Worm (Caenorhabditis elegans): ENCODE results near the gene R01E6.7.

R01E6.7 gene

DNA sequence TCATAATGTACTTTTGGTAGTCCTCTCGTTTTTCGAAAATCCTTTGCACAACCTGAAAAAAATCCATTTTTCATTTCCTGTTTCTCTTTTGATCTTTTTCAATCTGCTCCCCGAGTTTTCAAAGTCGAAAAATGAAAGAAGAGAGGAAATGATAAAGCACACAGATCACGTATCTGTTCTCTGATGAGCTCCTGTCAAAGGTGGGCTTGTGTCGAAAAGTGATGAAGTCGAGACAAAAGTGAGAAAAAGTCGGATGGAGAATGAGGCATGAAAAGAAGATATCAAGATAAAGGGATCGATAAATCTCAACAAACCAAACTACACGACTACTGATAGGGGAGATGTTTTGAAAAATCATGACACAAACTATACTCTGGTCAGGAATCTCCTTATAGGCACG lies 14.7 kb downstream of the R01E6.7 start:
- TF ChIP-seq ZK546.5 (tag; optimal IDR thresholded peaks at IDR 0.05) (no peak), Y75B8A.6 (GFP tag; IDR thresholded peaks at IDR 0.05) (no peak), D1046.2 (GFP tag; IDR thresholded peaks at IDR 0.05) (no peak), unc-62 (GFP tag; optimal IDR thresholded peaks at IDR 0.05 in 1 of 2) (peak in 1 of 2 experiments; percentile 89), unc-62 (tag; optimal IDR thresholded peaks at IDR 0.05) (no peak), saeg-2 (GFP tag; IDR thresholded peaks at IDR 0.05) (no peak), dmd-6 (GFP tag; IDR thresholded peaks at IDR 0.05) (no peak), egl-43 (GFP tag; IDR thresholded peaks at IDR 0.05) (no peak), nhr-48 (tag; optimal IDR thresholded peaks at IDR 0.05) (no peak), nhr-11 (tag; optimal IDR thresholded peaks at IDR 0.05) (peak; percentile 50), hlh-11 (tag; optimal IDR thresholded peaks at IDR 0.05) (no peak), T26A8.4 (GFP tag; IDR thresholded peaks at IDR 0.05) (no peak)

DNA sequence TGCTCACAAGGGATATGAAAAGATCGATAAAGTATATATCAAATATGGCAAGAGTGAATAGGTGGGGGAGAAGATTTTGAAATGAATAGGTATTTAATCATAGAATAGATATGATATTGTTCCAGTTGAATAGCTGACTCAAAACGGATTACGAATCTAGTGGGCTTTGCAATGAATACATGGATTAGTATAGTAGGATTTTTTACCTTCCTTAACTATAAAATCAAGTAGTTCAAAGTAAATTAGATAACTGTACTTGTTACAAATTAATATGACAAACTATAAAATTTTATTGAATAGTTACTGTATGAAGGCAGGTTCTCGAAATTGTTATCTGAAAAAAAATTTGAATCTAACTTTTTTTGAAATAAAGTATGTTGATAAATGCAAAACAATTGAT lies 18.9 kb downstream of the R01E6.7 start, which contains the start of gene odr-1:
Gene odr-1 (minus strand): TSS at position 101 of the 400 bp plus-strand sequence.
- no peak for TF ChIP-seq dve-1 (tag; optimal IDR thresholded peaks at IDR 0.05; ENCODE audit: insufficient read depth)
- TF ChIP-seq spr-3 (GFP tag; optimal IDR thresholded peaks at IDR 0.05) = no peak
- no peak for TF ChIP-seq zip-11 (GFP tag; IDR thresholded peaks at IDR 0.05)
- no peak for TF ChIP-seq fos-1 (tag; optimal IDR thresholded peaks at IDR 0.05)
- no peak for TF ChIP-seq vab-7 (GFP tag; IDR thresholded peaks at IDR 0.05)
- no peak for TF ChIP-seq cey-2 (tag; optimal IDR thresholded peaks at IDR 0.05; ENCODE audit: borderline replicate concordance, insufficient read depth)

DNA sequence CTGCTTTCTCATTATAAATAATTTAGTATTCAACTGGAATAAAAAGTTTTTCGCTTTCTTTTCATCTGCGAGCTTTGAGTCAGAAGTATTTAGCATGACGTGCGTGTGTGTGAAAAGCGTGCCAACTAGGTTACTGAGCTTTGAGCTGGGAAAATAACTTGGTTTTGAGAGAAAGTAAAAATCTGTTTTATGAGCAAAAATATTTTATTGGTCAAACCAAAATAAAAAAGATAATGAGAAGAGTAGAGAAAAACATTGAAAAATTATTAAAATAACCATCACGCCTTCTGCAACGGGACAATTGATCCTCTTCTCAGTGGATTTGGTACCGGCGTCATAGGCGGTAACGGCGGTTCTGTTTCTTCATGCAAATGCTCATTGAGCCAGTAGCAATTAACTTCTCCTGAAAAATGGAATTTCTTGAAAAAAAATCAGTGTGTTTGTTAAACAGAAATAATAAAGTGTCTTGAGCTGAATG lies 25.2 kb downstream of the R01E6.7 start:
- TF ChIP-seq nhr-76 (tag; optimal IDR thresholded peaks at IDR 0.05) (no peak), lin-29 (GFP tag; IDR thresholded peaks at IDR 0.05) (0 out of 2 replicates have a peak, but pooled peaks have one; percentile 8), zfp-3 (GFP tag; conservative IDR thresholded peaks at IDR 0.05) (peak; percentile 72; the same call in 1 of the 2 replicates), ama-1 (optimal IDR thresholded peaks at IDR 0.05) (peak; percentile 97), aha-1 (tag) (peak; percentile 51), nhr-77 (tag; optimal IDR thresholded peaks at IDR 0.05) (no peak), unc-62 (GFP tag; optimal IDR thresholded peaks at IDR 0.05 in 1 of 2) (peak in 1 of 2 experiments; percentile 76), unc-62 (tag; optimal IDR thresholded peaks at IDR 0.05) (no peak), Y105C5A.15 (GFP tag; IDR thresholded peaks at IDR 0.05) (no peak), nhr-28 (tag; optimal IDR thresholded peaks at IDR 0.05) (peak; percentile 57), lir-3 (tag; optimal IDR thresholded peaks at IDR 0.05) (no peak), dmd-6 (GFP tag; IDR thresholded peaks at IDR 0.05) (peak; percentile 9; the same call in 1 of the 2 replicates), mdt-29 (GFP tag; IDR thresholded peaks at IDR 0.05) (peak; percentile 30; the same call in 1 of the 2 replicates), lsy-2 (tag; optimal IDR thresholded peaks at IDR 0.05) (peak in 1 of 2 experiments; percentile 30), ctbp-1 (GFP tag; IDR thresholded peaks at IDR 0.05) (no peak), mep-1 (tag; optimal IDR thresholded peaks at IDR 0.05) (peak; percentile 74), tra-1 (GFP tag; IDR thresholded peaks at IDR 0.05) (0 out of 2 replicates have a peak, but pooled peaks have one; percentile 19), dmd-9 (GFP tag; IDR thresholded peaks at IDR 0.05) (peak; percentile 58; the same call in 1 of the 2 replicates)

DNA sequence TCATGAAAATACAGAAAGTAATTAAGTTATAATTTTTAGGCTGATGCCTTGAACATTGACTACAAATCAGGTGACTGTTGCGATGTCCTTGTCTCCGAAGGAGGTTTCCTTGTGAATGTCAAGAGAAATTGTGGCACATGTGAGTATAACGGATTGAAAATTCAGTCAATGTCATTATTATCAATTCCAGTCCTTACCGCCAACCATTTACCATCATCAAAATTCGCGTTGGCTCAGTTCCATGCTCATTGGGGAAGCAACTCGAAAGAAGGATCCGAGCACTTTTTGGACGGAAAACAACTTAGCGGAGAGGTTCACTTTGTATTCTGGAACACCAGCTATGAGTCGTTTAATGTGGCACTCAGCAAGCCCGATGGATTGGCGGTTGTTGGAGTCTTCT lies 26.4 kb downstream of the R01E6.7 start:
- TF ChIP-seq hlh-30 (tag; optimal IDR thresholded peaks at IDR 0.05; ENCODE audit: insufficient read depth) = peak; percentile 9
- no peak for TF ChIP-seq snpc-1.2 (GFP tag; IDR thresholded peaks at IDR 0.05)
- TF ChIP-seq ama-1 (optimal IDR thresholded peaks at IDR 0.05) = peak; percentile 95
